Fruit fly (Drosophila melanogaster): ENCODE results near the gene CG7840.

Gene CG7840

dm6 chr2L:8284913-8285619 lies 20.3 kb upstream of the CG7840 start:
- TF ChIP-seq CG17801 (GFP tag; optimal IDR thresholded peaks at IDR 0.05; ENCODE audit: partially characterized antibody): no peak

dm6 chr2L:8286595-8286994 lies 18.8 kb upstream of the CG7840 start:
- no peak for TF ChIP-seq CG17801 (GFP tag; optimal IDR thresholded peaks at IDR 0.05; ENCODE audit: partially characterized antibody)

DNA sequence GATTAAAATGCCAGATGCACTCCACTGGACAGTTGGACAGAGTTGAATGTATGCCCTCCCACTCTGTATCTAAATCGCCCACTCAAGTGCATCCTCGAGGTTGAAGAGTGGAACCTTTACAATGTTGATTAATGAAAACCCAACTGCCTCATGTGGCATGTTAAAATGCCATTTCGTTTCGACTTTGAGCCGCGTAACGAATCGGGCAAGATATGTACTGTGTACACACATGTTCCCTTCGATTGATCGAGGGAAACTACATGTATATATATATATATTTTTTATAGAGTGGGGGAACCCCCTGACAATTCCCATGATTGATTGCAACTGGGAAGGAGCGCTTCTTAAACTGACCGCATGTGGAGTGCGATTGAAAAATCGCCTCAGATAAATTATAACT lies 17.3 kb upstream of the CG7840 start:
- no peak for TF ChIP-seq CG17801 (GFP tag; optimal IDR thresholded peaks at IDR 0.05; ENCODE audit: partially characterized antibody)

- TF ChIP-seq CG17801 (GFP tag; optimal IDR thresholded peaks at IDR 0.05; ENCODE audit: partially characterized antibody): no peak
These were observed 15.9 kb upstream of the CG7840 start for dm6 chr2L:8289352-8290091.

dm6 chr2L:8290092-8290424 lies 15.3 kb upstream of the CG7840 start:
- TF ChIP-seq CG17801 (GFP tag; optimal IDR thresholded peaks at IDR 0.05; ENCODE audit: partially characterized antibody): no peak

DNA sequence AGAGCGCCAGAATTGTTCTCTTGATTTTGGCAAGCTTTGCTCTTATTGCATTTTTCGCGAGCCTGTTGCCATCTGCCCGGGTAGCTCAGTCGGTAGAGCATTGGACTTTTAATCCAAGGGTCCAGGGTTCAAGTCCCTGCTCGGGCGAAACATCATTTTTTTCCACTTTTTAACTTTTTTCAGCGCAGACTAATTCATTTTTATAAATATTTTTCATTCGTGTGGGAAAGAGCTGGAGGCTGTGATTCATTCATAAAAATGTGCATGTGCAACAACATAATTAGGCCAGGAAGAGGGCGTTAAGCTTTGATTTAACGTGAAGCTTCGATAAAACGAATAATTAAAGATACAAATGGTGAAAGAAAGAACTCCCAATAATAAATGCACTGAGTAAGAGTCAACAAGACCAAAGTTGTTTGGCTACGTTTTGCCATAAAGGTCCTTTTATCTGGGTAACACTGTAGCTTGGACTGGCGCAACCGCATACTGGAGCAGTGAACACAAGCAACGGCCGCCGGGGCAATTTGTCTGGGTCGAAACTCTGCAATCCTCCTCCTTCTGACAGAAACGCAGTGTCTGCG lies 14.6 kb upstream of the CG7840 start:
- no peak for TF ChIP-seq CG17801 (GFP tag; optimal IDR thresholded peaks at IDR 0.05; ENCODE audit: partially characterized antibody)

dm6 chr2L:8292159-8292887 lies 13.1 kb upstream of the CG7840 start:
- no peak for TF ChIP-seq CG17801 (GFP tag; optimal IDR thresholded peaks at IDR 0.05; ENCODE audit: partially characterized antibody)

dm6 chr2L:8293449-8293848 lies 11.9 kb upstream of the CG7840 start:
- TF ChIP-seq CG17801 (GFP tag; optimal IDR thresholded peaks at IDR 0.05; ENCODE audit: partially characterized antibody): no peak

- no peak for TF ChIP-seq CG17801 (GFP tag; optimal IDR thresholded peaks at IDR 0.05; ENCODE audit: partially characterized antibody)
These were observed 11.3 kb upstream of the CG7840 start for dm6 chr2L:8294043-8294442.

dm6 chr2L:8296395-8296794 lies 9.0 kb upstream of the CG7840 start:
- no peak for TF ChIP-seq CG17801 (GFP tag; optimal IDR thresholded peaks at IDR 0.05; ENCODE audit: partially characterized antibody)

DNA sequence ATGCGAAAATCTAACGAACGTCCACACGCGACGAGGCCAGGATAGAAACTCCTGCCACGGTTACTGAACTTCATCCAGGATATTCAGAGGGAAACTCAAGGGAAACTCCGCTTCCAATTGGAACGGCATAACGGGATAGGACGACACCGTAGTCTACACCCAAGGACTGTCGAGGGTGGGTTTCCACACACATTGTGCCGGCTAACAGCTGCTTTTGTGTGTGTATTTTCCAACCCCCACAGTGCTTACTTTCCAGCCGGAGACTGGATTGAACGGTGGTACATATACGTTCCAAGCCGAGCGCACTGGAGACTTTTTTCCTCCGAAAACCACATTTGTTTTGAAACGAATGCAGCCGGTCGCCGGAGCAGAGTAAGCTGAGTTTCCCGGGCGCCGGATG lies 8.3 kb upstream of the CG7840 start:
- TF ChIP-seq CG17801 (GFP tag; optimal IDR thresholded peaks at IDR 0.05; ENCODE audit: partially characterized antibody): no peak

DNA sequence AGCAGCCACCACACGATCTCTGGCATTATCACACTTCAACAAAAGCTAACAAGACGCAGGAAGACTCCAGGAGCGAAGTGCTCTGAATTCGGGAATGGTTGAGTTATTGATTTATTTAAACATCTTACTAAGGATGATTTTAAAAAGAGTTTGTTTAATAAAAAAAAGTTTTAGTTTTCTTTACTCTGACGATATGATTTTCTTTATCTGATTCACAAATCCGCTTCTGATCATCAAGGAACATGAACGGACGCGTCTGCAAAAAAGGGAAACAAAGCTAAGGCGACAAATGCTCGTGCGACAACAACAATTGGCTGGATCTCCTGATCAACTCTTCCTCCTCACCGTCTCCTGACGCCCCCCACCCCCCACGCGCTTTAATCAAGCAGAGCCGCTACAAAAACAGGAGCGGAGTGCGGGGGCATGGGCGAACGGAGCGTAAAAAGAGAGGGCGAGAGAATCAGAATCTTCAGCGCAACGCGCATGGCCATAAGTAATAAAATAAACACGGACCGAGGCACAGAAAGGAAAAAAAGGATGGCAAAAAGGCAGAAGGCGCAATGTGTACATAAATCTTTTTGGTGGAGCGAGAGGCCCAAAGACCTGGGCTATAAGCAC lies 6.1 kb upstream of the CG7840 start:
- TF ChIP-seq CG17801 (GFP tag; optimal IDR thresholded peaks at IDR 0.05; ENCODE audit: partially characterized antibody): peak; percentile 52

dm6 chr2L:8300220-8301167 lies 4.9 kb upstream of the CG7840 start, which contains the start of gene Btk:
TSS of gene Btk (minus strand) at chr2L:8301079.
- TF ChIP-seq CG17801 (GFP tag; optimal IDR thresholded peaks at IDR 0.05; ENCODE audit: partially characterized antibody): no peak
